Fruit fly (Drosophila melanogaster) S2 (cell line): Measurements from ENCODE around the gene RpL36A.

Experiments used
- CG8478 ChIP-seq: fragments of >200 bp; optimal IDR thresholded peaks from 2 replicates; lab custom pipeline; 2018
- CTCF ChIP-seq, 2 experiments: fragments of >200 bp; optimal IDR thresholded peaks; 2 replicates each; lab custom pipeline; 2018

dm6 chr2L:8085466-8086164 is 42.9 kb upstream of the RpL36A start:
- no peak for TF ChIP-seq CG8478
- no peak for TF ChIP-seq CTCF (optimal IDR thresholded peaks at IDR 0.05; lab: Kevin White, UChicago)
